Fruit fly (Drosophila melanogaster) whole organism, wandering third instar larva: ENCODE data around the gene ind.

Experiments used
- Abd-B ChIP-seq: fragments of >200 bp; optimal IDR thresholded peaks from 2 replicates; lab custom pipeline; 2017; ENCODE audit warnings: missing biosample characterization, missing genetic modification characterization
- CG32264 ChIP-seq: fragments of 200-800 bp; sonication (Bioruptor generic); optimal IDR thresholded peaks from 2 replicates; lab custom pipeline; 2016; ENCODE audit warnings: missing biosample characterization, missing genetic modification characterization
- CG9705 ChIP-seq: fragments of 200-800 bp; sonication (Bioruptor generic); optimal IDR thresholded peaks from 2 replicates; lab custom pipeline; 2018; ENCODE audit warnings: missing biosample characterization, mild to moderate bottlenecking, missing genetic modification characterization
- Dfd ChIP-seq: fragments of >200 bp; optimal IDR thresholded peaks from 2 replicates; lab custom pipeline; 2017; ENCODE audit warnings: missing biosample characterization, missing genetic modification characterization
- Dif ChIP-seq: fragments of 200-275, 200-300 bp; sonication (Bioruptor generic); optimal IDR thresholded peaks from 2 replicates; lab custom pipeline; 2018; ENCODE audit warnings: missing biosample characterization, missing genetic modification characterization; ENCODE audit not compliant: partially characterized antibody
- GATAd ChIP-seq: sonication (Bioruptor generic); optimal IDR thresholded peaks from 2 replicates; lab custom pipeline; 2016; ENCODE audit warnings: missing biosample characterization, missing genetic modification characterization
- HLH106 ChIP-seq: fragments of 200-800 bp; optimal IDR thresholded peaks from 3 replicates; lab custom pipeline; 2019; ENCODE audit warnings: missing biosample characterization, mild to moderate bottlenecking, missing genetic modification characterization, moderate library complexity
- Hnf4 ChIP-seq: fragments of 200-800 bp; sonication (Bioruptor generic); optimal IDR thresholded peaks from 2 replicates; lab custom pipeline; 2016; ENCODE audit warnings: missing biosample characterization, mild to moderate bottlenecking, missing genetic modification characterization
- Hr78 ChIP-seq: fragments of >200 bp; optimal IDR thresholded peaks from 2 replicates; lab custom pipeline; 2017; ENCODE audit warnings: missing biosample characterization, missing genetic modification characterization
- Hr83 ChIP-seq: fragments of 200-300 bp; sonication (Bioruptor generic); optimal IDR thresholded peaks from 2 replicates; lab custom pipeline; 2016; ENCODE audit warnings: missing biosample characterization, mild to moderate bottlenecking, missing genetic modification characterization, moderate library complexity; ENCODE audit not compliant: poor library complexity, severe bottlenecking
- Jra ChIP-seq: sonication (Bioruptor generic); optimal IDR thresholded peaks from 2 replicates; lab custom pipeline; 2016; ENCODE audit warnings: missing biosample characterization, missing genetic modification characterization
- Mio ChIP-seq: sonication (Bioruptor generic); optimal IDR thresholded peaks from 2 replicates; lab custom pipeline; 2016; ENCODE audit warnings: missing biosample characterization, missing genetic modification characterization
- Myc ChIP-seq: fragments of >200 bp; optimal IDR thresholded peaks from 2 replicates; lab custom pipeline; 2017
- N ChIP-seq: fragments of >200 bp; optimal IDR thresholded peaks from 2 replicates; lab custom pipeline; 2018; ENCODE audit warnings: missing biosample characterization, missing external identifiers, missing genetic modification characterization
- OdsH ChIP-seq: fragments of 200-800 bp; sonication (Bioruptor generic); optimal IDR thresholded peaks from 2 replicates; lab custom pipeline; 2016; ENCODE audit warnings: missing biosample characterization, mild to moderate bottlenecking, missing genetic modification characterization
- Rel ChIP-seq, 2 experiments: fragments of 200-800 bp; sonication (Bioruptor generic) in 1 of 2; optimal IDR thresholded peaks; 2 replicates in 1 of 2; 3 replicates in 1 of 2; lab custom pipeline; 2016 to 2019; ENCODE audit warnings: mild to moderate bottlenecking in 2 of 2, missing biosample characterization in 2 of 2, missing genetic modification characterization in 2 of 2, moderate library complexity in 1 of 2
- Sp1 ChIP-seq: fragments of 200-800 bp; sonication (Bioruptor generic); optimal IDR thresholded peaks from 3 replicates; lab custom pipeline; 2019; ENCODE audit warnings: missing biosample characterization, mild to moderate bottlenecking, missing genetic modification characterization, moderate library complexity
- Vsx2 ChIP-seq: fragments of 200-300, 225-300 bp; sonication (Bioruptor generic); optimal IDR thresholded peaks from 2 replicates; lab custom pipeline; 2018; ENCODE audit warnings: missing biosample characterization, missing genetic modification characterization; ENCODE audit not compliant: partially characterized antibody
- br ChIP-seq: fragments of 200-800 bp; sonication (Bioruptor generic); optimal IDR thresholded peaks from 2 replicates; lab custom pipeline; 2016; ENCODE audit warnings: missing biosample characterization, missing genetic modification characterization
- brk ChIP-seq: fragments of 200-800 bp; sonication (Bioruptor generic); optimal IDR thresholded peaks from 2 replicates; lab custom pipeline; 2016; ENCODE audit warnings: missing biosample characterization, mild to moderate bottlenecking, missing genetic modification characterization
- dl ChIP-seq, 2 experiments: fragments of 175-275, 200-275 bp in 1 of 2; fragments of 200-275 bp in 1 of 2; sonication (Bioruptor generic); optimal IDR thresholded peaks; lab custom pipeline; 2018; ENCODE audit warnings: mild to moderate bottlenecking in 2 of 2, missing biosample characterization in 2 of 2, missing genetic modification characterization in 2 of 2, moderate library complexity in 2 of 2; ENCODE audit not compliant: partially characterized antibody in 2 of 2, insufficient read depth in 1 of 2
- dmrt93B ChIP-seq: fragments of 200-800 bp; sonication (Bioruptor generic); optimal IDR thresholded peaks from 2 replicates; lab custom pipeline; 2018; ENCODE audit warnings: missing biosample characterization, mild to moderate bottlenecking, missing genetic modification characterization
- dsf ChIP-seq: sonication (Bioruptor generic); optimal IDR thresholded peaks from 2 replicates; lab custom pipeline; 2016; ENCODE audit warnings: missing biosample characterization, missing genetic modification characterization, borderline replicate concordance
- foxo ChIP-seq, 2 experiments: fragments of 200-800 bp; sonication (Bioruptor generic); optimal IDR thresholded peaks; 2 replicates in 1 of 2; 3 replicates in 1 of 2; lab custom pipeline; 2016 to 2017; ENCODE audit warnings: missing biosample characterization in 2 of 2, missing genetic modification characterization in 2 of 2
- fru ChIP-seq: fragments of 200-800 bp; sonication (Bioruptor generic); optimal IDR thresholded peaks from 3 replicates; lab custom pipeline; 2016; ENCODE audit warnings: missing biosample characterization, mild to moderate bottlenecking, missing genetic modification characterization
- jim ChIP-seq: fragments of 175-275, 200-325 bp; sonication (Bioruptor generic); optimal IDR thresholded peaks from 2 replicates; lab custom pipeline; 2016; ENCODE audit warnings: missing biosample characterization, mild to moderate bottlenecking, missing genetic modification characterization
- lola ChIP-seq: fragments of >200 bp; optimal IDR thresholded peaks from 2 replicates; lab custom pipeline; 2017; ENCODE audit warnings: missing biosample characterization, missing genetic modification characterization
- pan ChIP-seq: fragments of >200 bp; optimal IDR thresholded peaks from 2 replicates; lab custom pipeline; 2017
- psq ChIP-seq: fragments of 200-800 bp; sonication (Bioruptor generic); optimal IDR thresholded peaks from 3 replicates; lab custom pipeline; 2017; ENCODE audit warnings: missing biosample characterization, mild to moderate bottlenecking, missing genetic modification characterization, moderate library complexity
- rgr ChIP-seq: fragments of 200-800 bp; sonication (Bioruptor generic); optimal IDR thresholded peaks from 3 replicates; lab custom pipeline; 2016; ENCODE audit warnings: missing biosample characterization, mild to moderate bottlenecking, missing genetic modification characterization
- sv ChIP-seq: fragments of 200-800 bp; sonication (Bioruptor generic); optimal IDR thresholded peaks from 3 replicates; lab custom pipeline; 2016; ENCODE audit warnings: missing biosample characterization, missing genetic modification characterization
- usp ChIP-seq: fragments of >200 bp; optimal IDR thresholded peaks from 2 replicates; lab custom pipeline; 2017; ENCODE audit warnings: missing biosample characterization, missing genetic modification characterization
- woc ChIP-seq: sonication (Bioruptor generic); optimal IDR thresholded peaks from 2 replicates; lab custom pipeline; 2016; ENCODE audit warnings: missing biosample characterization, mild to moderate bottlenecking, missing genetic modification characterization

The ind gene

dm6 chr3L:15084288-15084687 lies 40.6 kb upstream of the ind start:
- TF ChIP-seq psq (GFP tag; lab: Kevin White, UChicago) (no peak), brk (GFP tag; lab: Kevin White, UChicago) (no peak), dmrt93B (GFP tag; lab: Kevin White, UChicago) (no peak), dl (GFP tag; optimal IDR thresholded peaks at IDR 0.05; lab: Kevin White, UChicago; ENCODE audit: insufficient read depth in 1 of 2, partially characterized antibody in 2 of 2) (no peak), rgr (GFP tag; lab: Kevin White, UChicago) (no peak), Rel (GFP tag; optimal IDR thresholded peaks at IDR 0.05; lab: Kevin White, UChicago) (no peak), Rel (tag; optimal IDR thresholded peaks at IDR 0.05; lab: Kevin White, UChicago) (no peak), pan (lab: Kevin White, UChicago) (no peak), N (GFP tag; lab: Kevin White, UChicago) (no peak), CG32264 (GFP tag; lab: Kevin White, UChicago) (no peak), OdsH (GFP tag; lab: Kevin White, UChicago) (no peak), Dfd (no peak), jim (GFP tag; lab: Kevin White, UChicago) (no peak), dsf (GFP tag; lab: Kevin White, UChicago) (no peak), woc (GFP tag; lab: Kevin White, UChicago) (no peak), usp (GFP tag; lab: Kevin White, UChicago) (no peak), HLH106 (tag; lab: Kevin White, UChicago) (no peak), Sp1 (GFP tag; lab: Kevin White, UChicago) (no peak), lola (GFP tag; lab: Kevin White, UChicago) (no peak)

dm6 chr3L:15079278-15079677 lies 35.6 kb upstream of the ind start:
- TF ChIP-seq dl (GFP tag; optimal IDR thresholded peaks at IDR 0.05; lab: Kevin White, UChicago; ENCODE audit: insufficient read depth in 1 of 2, partially characterized antibody in 2 of 2) (peak in 1 of 2 experiments; percentile 35), Vsx2 (GFP tag; lab: Kevin White, UChicago) (peak; percentile 9), Hr83 (no peak), fru (GFP tag; lab: Kevin White, UChicago) (peak; percentile 60), br (GFP tag; lab: Kevin White, UChicago) (no peak), Myc (lab: Kevin White, UChicago) (peak; percentile 5), Dif (GFP tag; lab: Kevin White, UChicago) (peak; percentile 65), Jra (no peak)

dm6 chr3L:15078347-15078746 lies 34.6 kb upstream of the ind start, which contains the start of gene Or71a:
Or71a (minus strand) TSS chr3L:15078447.
- TF ChIP-seq OdsH (GFP tag; lab: Kevin White, UChicago) (no peak), psq (GFP tag; lab: Kevin White, UChicago) (no peak), dl (GFP tag; optimal IDR thresholded peaks at IDR 0.05; lab: Kevin White, UChicago; ENCODE audit: insufficient read depth in 1 of 2, partially characterized antibody in 2 of 2) (no peak), pan (lab: Kevin White, UChicago) (no peak), CG32264 (GFP tag; lab: Kevin White, UChicago) (no peak), brk (GFP tag; lab: Kevin White, UChicago) (no peak), Hnf4 (GFP tag; lab: Kevin White, UChicago) (no peak), Sp1 (GFP tag; lab: Kevin White, UChicago) (no peak), lola (GFP tag; lab: Kevin White, UChicago) (no peak), Jra (no peak), woc (GFP tag; lab: Kevin White, UChicago) (no peak), CG9705 (GFP tag; lab: Kevin White, UChicago) (no peak)
- TF ChIP-seq, all 38 proteins: peak for 0

DNA sequence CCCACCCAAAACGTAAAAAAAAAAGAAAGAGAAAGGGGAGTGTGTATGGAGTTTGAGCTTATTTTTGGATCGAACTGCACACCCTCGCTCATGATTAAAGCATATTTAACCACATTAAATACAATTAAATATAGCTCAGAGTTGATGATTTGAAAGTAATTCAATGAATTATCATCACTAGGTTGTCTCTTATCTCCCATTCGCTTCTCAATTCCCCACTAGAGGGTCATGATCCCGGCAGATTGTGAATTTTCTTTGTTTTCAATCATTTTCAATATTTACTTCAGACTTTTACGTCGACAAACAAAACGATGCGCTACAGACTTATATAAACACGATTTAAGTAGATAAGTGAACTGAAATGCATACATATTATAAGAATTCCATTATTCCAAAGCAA lies 32.7 kb upstream of the ind start:
- TF ChIP-seq jim (GFP tag; lab: Kevin White, UChicago) (no peak), psq (GFP tag; lab: Kevin White, UChicago) (no peak)

DNA sequence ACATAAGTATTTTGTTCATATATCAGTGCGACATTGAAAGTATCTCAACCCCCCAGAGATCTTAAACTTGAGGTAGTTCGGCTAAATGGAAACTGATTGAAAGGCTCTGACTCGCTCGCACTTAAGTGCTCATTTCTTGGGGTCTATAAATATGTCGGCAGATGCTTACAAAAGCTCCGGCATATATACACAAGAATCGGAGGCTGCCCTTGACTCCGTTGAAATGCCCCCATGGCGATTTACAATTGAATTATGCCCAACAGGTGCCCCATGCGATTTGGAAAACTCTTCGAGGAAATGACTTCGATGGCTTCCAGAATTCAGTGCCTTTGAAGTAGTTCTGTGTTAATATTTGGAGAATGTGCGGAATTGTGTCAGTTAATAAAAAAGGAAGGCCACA lies 30.0 kb upstream of the ind start:
- TF ChIP-seq woc (GFP tag; lab: Kevin White, UChicago) (no peak), sv (GFP tag; lab: Kevin White, UChicago) (no peak), usp (GFP tag; lab: Kevin White, UChicago) (no peak), GATAd (GFP tag; lab: Kevin White, UChicago) (no peak), Vsx2 (GFP tag; lab: Kevin White, UChicago) (no peak), fru (GFP tag; lab: Kevin White, UChicago) (no peak), brk (GFP tag; lab: Kevin White, UChicago) (no peak), Dfd (no peak), Mio (GFP tag; lab: Kevin White, UChicago) (no peak), HLH106 (tag; lab: Kevin White, UChicago) (no peak), Hr78 (GFP tag; lab: Kevin White, UChicago) (no peak), N (GFP tag; lab: Kevin White, UChicago) (no peak), Abd-B (GFP tag; lab: Kevin White, UChicago) (no peak), foxo (GFP tag; optimal IDR thresholded peaks at IDR 0.05; lab: Kevin White, UChicago) (no peak), dsf (GFP tag; lab: Kevin White, UChicago) (no peak)
- TF ChIP-seq, all 38 proteins: peak for 0
